Fruit fly (Drosophila melanogaster): ENCODE results near the gene Jwa.
A peak's percentile ranks its signal among the peaks of the same experiment; 100 is the strongest.

Gene Jwa

dm6 chr2L:18732760-18733530 is 27.4 kb upstream of the Jwa start (continued):
- TF ChIP-seq CG17612 (GFP tag; IDR thresholded peaks at IDR 0.05) = no peak
- TF ChIP-seq bowl (GFP tag; IDR thresholded peaks at IDR 0.05) = no peak
- TF ChIP-seq inv (GFP tag; IDR thresholded peaks at IDR 0.05; ENCODE audit: partially characterized antibody) = no peak
- TF ChIP-seq Oli (tag; optimal IDR thresholded peaks at IDR 0.05) = no peak
- no peak for TF ChIP-seq CG7963 (GFP tag; IDR thresholded peaks at IDR 0.05; ENCODE audit: partially characterized antibody)
- TF ChIP-seq Opbp (GFP tag; IDR thresholded peaks at IDR 0.05; ENCODE audit: partially characterized antibody) = peak; percentile 5; the same call in 1 of the 3 replicates
- TF ChIP-seq fd102C (GFP tag; optimal IDR thresholded peaks at IDR 0.05) = no peak
- no peak for TF ChIP-seq BtbVII (GFP tag; optimal IDR thresholded peaks at IDR 0.05)
- no peak for TF ChIP-seq Ravus (GFP tag; IDR thresholded peaks at IDR 0.05)
- TF ChIP-seq CG10267 (tag; optimal IDR thresholded peaks at IDR 0.05) = no peak
- peak; percentile 60 for TF ChIP-seq pros (GFP tag; optimal IDR thresholded peaks at IDR 0.05)
- no peak for TF ChIP-seq sqz (GFP tag; optimal IDR thresholded peaks at IDR 0.05)
- TF ChIP-seq CG17802 (tag; optimal IDR thresholded peaks at IDR 0.05) = no peak
- TF ChIP-seq gem (tag; optimal IDR thresholded peaks at IDR 0.05) = peak; percentile 17
- TF ChIP-seq lmd (GFP tag; IDR thresholded peaks at IDR 0.05) = no peak
- no peak for TF ChIP-seq wor (GFP tag; IDR thresholded peaks at IDR 0.05)
- no peak for TF ChIP-seq CG1647 (GFP tag; optimal IDR thresholded peaks at IDR 0.05)
- TF ChIP-seq Bteb2 (GFP tag; optimal IDR thresholded peaks at IDR 0.05) = no peak
- no peak for TF ChIP-seq CG9437 (GFP tag; optimal IDR thresholded peaks at IDR 0.05)
- TF ChIP-seq Hmr (GFP tag; optimal IDR thresholded peaks at IDR 0.05) = no peak
- TF ChIP-seq sens-2 (GFP tag; IDR thresholded peaks at IDR 0.05) = no peak
- TF ChIP-seq CG12219 (GFP tag; optimal IDR thresholded peaks at IDR 0.05) = no peak
- no peak for TF ChIP-seq vnd (GFP tag; IDR thresholded peaks at IDR 0.05; ENCODE audit: partially characterized antibody)
- TF ChIP-seq da (GFP tag; optimal IDR thresholded peaks at IDR 0.05) = no peak
- no peak for TF ChIP-seq CG15073 (GFP tag; optimal IDR thresholded peaks at IDR 0.05)
- TF ChIP-seq bsh (GFP tag; optimal IDR thresholded peaks at IDR 0.05) = peak in 1 of 2 experiments; percentile 9
- TF ChIP-seq Ets97D (GFP tag; optimal IDR thresholded peaks at IDR 0.05) = no peak
- TF ChIP-seq sisA (GFP tag; IDR thresholded peaks at IDR 0.05) = no peak
- no peak for TF ChIP-seq Dek (tag; optimal IDR thresholded peaks at IDR 0.05)
- TF ChIP-seq mirr (GFP tag; optimal IDR thresholded peaks at IDR 0.05) = no peak
- TF ChIP-seq C15 (GFP tag; IDR thresholded peaks at IDR 0.05) = no peak
- TF ChIP-seq CG4282 (GFP tag; optimal IDR thresholded peaks at IDR 0.05) = no peak
- TF ChIP-seq dmrt11E (tag; optimal IDR thresholded peaks at IDR 0.05) = peak; percentile 24
- TF ChIP-seq CG6765 (GFP tag; optimal IDR thresholded peaks at IDR 0.05) = no peak
- no peak for TF ChIP-seq luna (GFP tag; optimal IDR thresholded peaks at IDR 0.05)
- no peak for TF ChIP-seq lab (GFP tag; optimal IDR thresholded peaks at IDR 0.05)
- no peak for TF ChIP-seq tx (GFP tag; optimal IDR thresholded peaks at IDR 0.05)
- no peak for TF ChIP-seq nerfin-1 (tag; optimal IDR thresholded peaks at IDR 0.05)
- TF ChIP-seq prd (optimal IDR thresholded peaks at IDR 0.05) = no peak
- TF ChIP-seq prd (GFP tag; IDR thresholded peaks at IDR 0.05) = no peak
- no peak for TF ChIP-seq danr (GFP tag; IDR thresholded peaks at IDR 0.05)
- TF ChIP-seq Mrtf (GFP tag; IDR thresholded peaks at IDR 0.05) = no peak
- no peak for TF ChIP-seq CkIIα-i1 (GFP tag; IDR thresholded peaks at IDR 0.05)
- no peak for TF ChIP-seq nau (GFP tag; optimal IDR thresholded peaks at IDR 0.05)
- TF ChIP-seq CG4730 (GFP tag; IDR thresholded peaks at IDR 0.05) = no peak
- no peak for TF ChIP-seq Xrp1 (GFP tag; IDR thresholded peaks at IDR 0.05)
- TF ChIP-seq Nf-YA (GFP tag; IDR thresholded peaks at IDR 0.05) = no peak; the same call in 1 of the 2 replicates
- no peak for TF ChIP-seq CG4404 (GFP tag; IDR thresholded peaks at IDR 0.05)
- no peak for TF ChIP-seq Hr39 (optimal IDR thresholded peaks at IDR 0.05)
- no peak for TF ChIP-seq jumu (GFP tag; optimal IDR thresholded peaks at IDR 0.05)
- peak; percentile 54 for TF ChIP-seq Med (GFP tag)

All from whole organism, embryonic.